Worm (Caenorhabditis elegans) whole organism, mixed stage, embryonic: ENCODE data around the gene Y34B4A.2.

Experiments used
- ceh-39 ChIP-seq: fragments of 150-350 bp; optimal IDR thresholded peaks from 2 replicates; lab custom pipeline; 2014; ENCODE audit warnings: missing biosample characterization, missing genetic modification characterization
- ztf-11 ChIP-seq: fragments of 150-350 bp; optimal IDR thresholded peaks from 2 replicates; lab custom pipeline; 2014; ENCODE audit warnings: missing biosample characterization, missing genetic modification characterization

DNA sequence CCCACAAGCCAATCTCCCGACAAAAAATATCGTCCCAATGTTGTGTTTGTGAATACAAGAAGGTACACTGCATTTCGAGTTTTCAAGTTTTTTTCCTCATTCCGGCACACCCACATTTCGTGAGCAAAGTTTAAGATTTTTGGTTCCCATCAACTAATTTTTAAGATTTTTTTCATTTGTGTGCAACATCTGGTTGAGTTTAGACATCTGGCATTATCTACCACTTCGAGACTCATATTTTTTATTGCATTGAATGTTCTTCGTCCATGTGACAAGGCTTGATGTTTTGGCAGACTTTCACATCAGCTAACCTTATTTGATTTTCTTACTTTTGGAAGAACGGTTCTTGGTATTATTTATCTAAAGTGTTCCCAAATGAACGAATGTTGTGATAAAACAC is 18.9 kb upstream of the Y34B4A.2 start:
- TF ChIP-seq ztf-11 (tag; lab: Kevin White, UChicago) (no peak), ceh-39 (tag; lab: Kevin White, UChicago) (no peak)
